Worm (Caenorhabditis elegans): ENCODE data around the gene Y39E4B.11.
A peak's percentile ranks its signal among the peaks of the same experiment; 100 is the strongest.

Y39E4B.11 gene

ce11 chrIII:13204682-13205081 lies at the start of gene Y39E4B.11:
Gene Y39E4B.11 (plus strand): TSS chrIII:13204982.
- TF ChIP-seq gei-8 (GFP tag; optimal IDR thresholded peaks at IDR 0.05), result no peak
- TF ChIP-seq vab-7 (GFP tag; IDR thresholded peaks at IDR 0.05), result no peak
- TF ChIP-seq ceh-82 (tag; optimal IDR thresholded peaks at IDR 0.05), result no peak
- TF ChIP-seq daf-19 (GFP tag; conservative IDR thresholded peaks at IDR 0.05), result no peak
- no peak for TF ChIP-seq lir-3 (tag; optimal IDR thresholded peaks at IDR 0.05)
- TF ChIP-seq dpl-1 (GFP tag; optimal IDR thresholded peaks at IDR 0.05), result no peak
- no peak for TF ChIP-seq tra-1 (GFP tag; IDR thresholded peaks at IDR 0.05)
- TF ChIP-seq dmd-6 (GFP tag; IDR thresholded peaks at IDR 0.05), result no peak
- TF ChIP-seq aly-2 (tag; optimal IDR thresholded peaks at IDR 0.05), result no peak
- no peak for TF ChIP-seq zip-2 (tag; optimal IDR thresholded peaks at IDR 0.05)
- no peak for TF ChIP-seq fkh-10 (GFP tag; optimal IDR thresholded peaks at IDR 0.05)
- TF ChIP-seq ctbp-1 (GFP tag; IDR thresholded peaks at IDR 0.05), result 0 out of 2 replicates have a peak, but pooled peaks have one; percentile 10
- TF ChIP-seq nhr-111 (GFP tag; optimal IDR thresholded peaks at IDR 0.05), result peak; percentile 58
- no peak for TF ChIP-seq nhr-25 (tag; optimal IDR thresholded peaks at IDR 0.05; ENCODE audit: borderline replicate concordance, insufficient read depth)
- TF ChIP-seq arid-1 (GFP tag; conservative IDR thresholded peaks at IDR 0.05), result no peak

- TF ChIP-seq lin-38 (GFP tag; IDR thresholded peaks at IDR 0.05), result peak; percentile 79
- no peak for TF ChIP-seq nhr-76 (tag; optimal IDR thresholded peaks at IDR 0.05)
- peak; percentile 55 for TF ChIP-seq dpl-1 (GFP tag; optimal IDR thresholded peaks at IDR 0.05)
- TF ChIP-seq mes-2 (tag; optimal IDR thresholded peaks at IDR 0.05; ENCODE audit: poor library complexity, severe bottlenecking), result peak; percentile 46
- TF ChIP-seq Y75B8A.6 (GFP tag; IDR thresholded peaks at IDR 0.05), result no peak
- TF ChIP-seq mdl-1 (tag; optimal IDR thresholded peaks at IDR 0.05), result no peak
- no peak for TF ChIP-seq fkh-10 (GFP tag; optimal IDR thresholded peaks at IDR 0.05)
Measured at ce11 chrIII:13160636-13161035, 44.1 kb upstream of the Y39E4B.11 start.

- TF ChIP-seq aha-1 (tag) (peak; percentile 96), dpl-1 (GFP tag; optimal IDR thresholded peaks at IDR 0.05) (no peak)
Measured at ce11 chrIII:13164902-13165301, 39.9 kb upstream of the Y39E4B.11 start.

- TF ChIP-seq F26F4.8 (GFP tag; conservative IDR thresholded peaks at IDR 0.05) (no peak), aha-1 (tag) (peak; percentile 65)
Measured at ce11 chrIII:13169464-13169966, 35.3 kb upstream of the Y39E4B.11 start, which contains the start of the genes snpc-1.2 and Y39E4B.5. Gene snpc-1.2 (minus strand): TSS chrIII:13169541. Gene Y39E4B.5 (plus strand): TSS chrIII:13169916.

- TF ChIP-seq dmd-8 (GFP tag; IDR thresholded peaks at IDR 0.05), result no peak
- TF ChIP-seq daf-8 (GFP tag; IDR thresholded peaks at IDR 0.05), result no peak
- no peak for TF ChIP-seq nhr-111 (GFP tag; optimal IDR thresholded peaks at IDR 0.05)
- TF ChIP-seq gei-8 (GFP tag; optimal IDR thresholded peaks at IDR 0.05), result no peak
- no peak for TF ChIP-seq fkh-10 (GFP tag; optimal IDR thresholded peaks at IDR 0.05)
- TF ChIP-seq dve-1 (tag; optimal IDR thresholded peaks at IDR 0.05; ENCODE audit: insufficient read depth), result no peak
- no peak for TF ChIP-seq nhr-76 (tag; optimal IDR thresholded peaks at IDR 0.05)
- no peak for TF ChIP-seq ceh-44 (GFP tag; IDR thresholded peaks at IDR 0.05)
- no peak for TF ChIP-seq lir-3 (tag; optimal IDR thresholded peaks at IDR 0.05)
- no peak for TF ChIP-seq D1046.2 (GFP tag; IDR thresholded peaks at IDR 0.05)
- no peak for TF ChIP-seq zfp-2 (tag; optimal IDR thresholded peaks at IDR 0.05)
- TF ChIP-seq F26F4.8 (GFP tag; conservative IDR thresholded peaks at IDR 0.05), result no peak
- no peak for TF ChIP-seq ceh-28 (tag; optimal IDR thresholded peaks at IDR 0.05)
- TF ChIP-seq egl-27 (tag; optimal IDR thresholded peaks at IDR 0.05), result no peak
- no peak for TF ChIP-seq F10B5.3 (tag; optimal IDR thresholded peaks at IDR 0.05)
- no peak for TF ChIP-seq hif-1 (tag; optimal IDR thresholded peaks at IDR 0.05)
- TF ChIP-seq mxl-3 (GFP tag; optimal IDR thresholded peaks at IDR 0.05), result no peak
- no peak for TF ChIP-seq duxl-1 (tag; optimal IDR thresholded peaks at IDR 0.05; ENCODE audit: poor library complexity)
- no peak for TF ChIP-seq nhr-10 (tag; optimal IDR thresholded peaks at IDR 0.05)
- TF ChIP-seq zip-11 (GFP tag; IDR thresholded peaks at IDR 0.05), result no peak
Measured at ce11 chrIII:13173687-13174086, 31.1 kb upstream of the Y39E4B.11 start.

Data from whole organism, L4 larva.